Worm (Caenorhabditis elegans) whole organism, L2 larva: ENCODE results near the gene oac-37.

Experiments used
- C34F6.9 ChIP-seq: fragments of 150-350 bp; optimal IDR thresholded peaks from 2 replicates; lab custom pipeline; 2014; ENCODE audit warnings: missing biosample characterization, missing genetic modification characterization
- F13H6.1 ChIP-seq: sonication (generic microtip); optimal IDR thresholded peaks from 2 replicates; lab custom pipeline; 2016; ENCODE audit warnings: missing genetic modification characterization, missing compliant biosample characterization
- R02D3.7 ChIP-seq: fragments of 150-350 bp; optimal IDR thresholded peaks from 2 replicates; lab custom pipeline; 2014; ENCODE audit warnings: missing biosample characterization, missing genetic modification characterization
- Y55F3AM.14 ChIP-seq: fragments of 200-800 bp; sonication (Bioruptor generic); optimal IDR thresholded peaks from 2 replicates; lab custom pipeline; 2018; ENCODE audit warnings: mild to moderate bottlenecking, missing genetic modification characterization, missing compliant biosample characterization
- ZK546.5 ChIP-seq: sonication (generic microtip); optimal IDR thresholded peaks from 2 replicates; lab custom pipeline; 2017; ENCODE audit warnings: missing biosample characterization, missing genetic modification characterization
- aly-2 ChIP-seq: fragments of 150-350 bp; optimal IDR thresholded peaks from 2 replicates; lab custom pipeline; 2014; ENCODE audit warnings: missing biosample characterization, missing genetic modification characterization
- ama-1 ChIP-seq: fragments of 150-350 bp; optimal IDR thresholded peaks from 2 replicates; lab custom pipeline; 2018; ENCODE audit warnings: inconsistent platforms
- blmp-1 ChIP-seq: sonication (generic microtip); optimal IDR thresholded peaks from 2 replicates; lab custom pipeline; 2017; ENCODE audit warnings: missing genetic modification characterization, mild to moderate bottlenecking, missing compliant biosample characterization, antibody characterized with exemption, moderate library complexity; ENCODE audit not compliant: insufficient read depth
- ceh-16 ChIP-seq: fragments of 150-350 bp; optimal IDR thresholded peaks from 2 replicates; lab custom pipeline; 2014; ENCODE audit warnings: missing biosample characterization, missing genetic modification characterization
- ceh-82 ChIP-seq: fragments of 150-350 bp; optimal IDR thresholded peaks from 2 replicates; lab custom pipeline; 2014; ENCODE audit warnings: missing biosample characterization, missing genetic modification characterization
- crh-2 ChIP-seq: sonication (generic microtip); optimal IDR thresholded peaks from 2 replicates; lab custom pipeline; 2017; ENCODE audit warnings: missing biosample characterization, missing genetic modification characterization
- dmd-4 ChIP-seq: sonication (generic microtip); optimal IDR thresholded peaks from 2 replicates; lab custom pipeline; 2017; ENCODE audit warnings: missing biosample characterization, missing genetic modification characterization
- egl-27 ChIP-seq: sonication (generic microtip); optimal IDR thresholded peaks from 3 replicates; lab custom pipeline; 2017; ENCODE audit warnings: missing biosample characterization, missing genetic modification reagents, missing genetic modification characterization
- elt-1 ChIP-seq: fragments of 150-350 bp; optimal IDR thresholded peaks from 2 replicates; lab custom pipeline; 2014; ENCODE audit warnings: missing biosample characterization, missing genetic modification characterization
- elt-3 ChIP-seq: sonication (generic microtip); optimal IDR thresholded peaks from 2 replicates; lab custom pipeline; 2017; ENCODE audit warnings: missing biosample characterization, missing genetic modification characterization
- fos-1 ChIP-seq: fragments of 150-350 bp; optimal IDR thresholded peaks from 2 replicates; lab custom pipeline; 2014; ENCODE audit warnings: missing biosample characterization, missing genetic modification characterization
- gmeb-1 ChIP-seq: fragments of 150-350 bp; optimal IDR thresholded peaks from 2 replicates; lab custom pipeline; 2014; ENCODE audit warnings: missing biosample characterization, missing genetic modification characterization
- lin-11 ChIP-seq: fragments of 150-350 bp; sonication (generic microtip); optimal IDR thresholded peaks from 2 replicates; lab custom pipeline; 2014; ENCODE audit warnings: missing biosample characterization, missing genetic modification characterization, inconsistent platforms, mixed read lengths
- lin-13 ChIP-seq: fragments of 150-350 bp; optimal IDR thresholded peaks from 2 replicates; lab custom pipeline; 2014; ENCODE audit warnings: missing biosample characterization, missing genetic modification reagents, missing genetic modification characterization
- lin-39 ChIP-seq: fragments of 150-350 bp; optimal IDR thresholded peaks from 2 replicates; lab custom pipeline; 2014; ENCODE audit warnings: missing biosample characterization, missing genetic modification reagents, missing genetic modification characterization
- lsy-2 ChIP-seq, 2 experiments: fragments of 150-350 bp in 1 of 2; sonication (generic microtip) in 1 of 2; optimal IDR thresholded peaks; 2 replicates each; lab custom pipeline; 2014 to 2017; ENCODE audit warnings: missing biosample characterization in 2 of 2, missing genetic modification characterization in 2 of 2
- mbf-1 ChIP-seq: sonication (generic microtip); optimal IDR thresholded peaks from 2 replicates; lab custom pipeline; 2017; ENCODE audit warnings: missing biosample characterization, missing genetic modification characterization
- nhr-10 ChIP-seq: sonication (generic microtip); optimal IDR thresholded peaks from 2 replicates; lab custom pipeline; 2017; ENCODE audit warnings: missing biosample characterization, missing genetic modification characterization
- nhr-11 ChIP-seq: fragments of 150-350 bp; optimal IDR thresholded peaks from 2 replicates; lab custom pipeline; 2014; ENCODE audit warnings: missing biosample characterization, missing genetic modification characterization
- nhr-12 ChIP-seq: fragments of 150-350 bp; optimal IDR thresholded peaks from 2 replicates; lab custom pipeline; 2014; ENCODE audit warnings: missing biosample characterization, missing genetic modification characterization
- nhr-129 ChIP-seq: fragments of 150-350 bp; optimal IDR thresholded peaks from 2 replicates; lab custom pipeline; 2014; ENCODE audit warnings: missing biosample characterization, missing genetic modification characterization
- nhr-23 ChIP-seq: fragments of 150-350 bp; optimal IDR thresholded peaks from 2 replicates; lab custom pipeline; 2014; ENCODE audit warnings: missing biosample characterization, missing genetic modification reagents, missing genetic modification characterization
- nhr-237 ChIP-seq: fragments of 150-350 bp; optimal IDR thresholded peaks from 2 replicates; lab custom pipeline; 2014; ENCODE audit warnings: missing biosample characterization, missing genetic modification characterization
- nhr-25 ChIP-seq: fragments of 150-350 bp; sonication (generic microtip); optimal IDR thresholded peaks from 3 replicates; lab custom pipeline; 2014; ENCODE audit warnings: missing biosample characterization, missing genetic modification characterization
- nhr-77 ChIP-seq: fragments of 150-350 bp; optimal IDR thresholded peaks from 2 replicates; lab custom pipeline; 2014; ENCODE audit warnings: missing biosample characterization, missing genetic modification characterization
- peb-1 ChIP-seq: fragments of 150-350 bp; optimal IDR thresholded peaks from 2 replicates; lab custom pipeline; 2014; ENCODE audit warnings: missing biosample characterization, missing genetic modification characterization
- sem-4 ChIP-seq: fragments of 150-350 bp; optimal IDR thresholded peaks from 2 replicates; lab custom pipeline; 2014; ENCODE audit warnings: missing biosample characterization, missing genetic modification reagents, missing genetic modification characterization
- sma-3 ChIP-seq: sonication (generic microtip); optimal IDR thresholded peaks from 2 replicates; lab custom pipeline; 2016; ENCODE audit warnings: missing genetic modification reagents, missing genetic modification characterization, missing compliant biosample characterization
- sma-9 ChIP-seq, 2 experiments: fragments of 150-350 bp in 1 of 2; sonication (generic microtip) in 1 of 2; optimal IDR thresholded peaks; 2 replicates each; lab custom pipeline; 2014 to 2016; ENCODE audit warnings: missing genetic modification characterization in 2 of 2, mild to moderate bottlenecking in 1 of 2, missing biosample characterization in 1 of 2, missing compliant biosample characterization in 1 of 2, missing genetic modification reagents in 1 of 2, moderate library complexity in 1 of 2
- snpc-4 ChIP-seq: fragments of 150-350 bp; optimal IDR thresholded peaks from 2 replicates; lab custom pipeline; 2014; ENCODE audit warnings: missing biosample characterization, missing genetic modification characterization
- unc-39 ChIP-seq: fragments of 150-350 bp; optimal IDR thresholded peaks from 2 replicates; lab custom pipeline; 2014; ENCODE audit warnings: missing biosample characterization, missing genetic modification characterization
- unc-55 ChIP-seq: fragments of 150-350 bp; sonication (generic microtip); optimal IDR thresholded peaks from 3 replicates; lab custom pipeline; 2014; ENCODE audit warnings: missing biosample characterization, missing genetic modification reagents, missing genetic modification characterization
- unc-62 ChIP-seq: fragments of 150-350 bp; optimal IDR thresholded peaks from 2 replicates; lab custom pipeline; 2014; ENCODE audit warnings: missing biosample characterization, missing genetic modification reagents, missing genetic modification characterization
- zag-1 ChIP-seq: fragments of 150-350 bp; optimal IDR thresholded peaks from 2 replicates; lab custom pipeline; 2014; ENCODE audit warnings: missing biosample characterization, missing genetic modification characterization
- ztf-1 ChIP-seq: fragments of 200-800 bp; sonication (Bioruptor generic); conservative IDR thresholded peaks from 2 replicates; pipeline ENCODE4 v1.3.6; 2022; ENCODE audit warnings: missing genetic modification characterization, missing compliant biosample characterization
- ztf-11 ChIP-seq: sonication (generic microtip); optimal IDR thresholded peaks from 2 replicates; lab custom pipeline; 2017; ENCODE audit warnings: missing biosample characterization, missing genetic modification characterization
- ztf-4 ChIP-seq: fragments of 150-350 bp; optimal IDR thresholded peaks from 2 replicates; lab custom pipeline; 2014; ENCODE audit warnings: missing biosample characterization, missing genetic modification characterization

Gene oac-37

DNA sequence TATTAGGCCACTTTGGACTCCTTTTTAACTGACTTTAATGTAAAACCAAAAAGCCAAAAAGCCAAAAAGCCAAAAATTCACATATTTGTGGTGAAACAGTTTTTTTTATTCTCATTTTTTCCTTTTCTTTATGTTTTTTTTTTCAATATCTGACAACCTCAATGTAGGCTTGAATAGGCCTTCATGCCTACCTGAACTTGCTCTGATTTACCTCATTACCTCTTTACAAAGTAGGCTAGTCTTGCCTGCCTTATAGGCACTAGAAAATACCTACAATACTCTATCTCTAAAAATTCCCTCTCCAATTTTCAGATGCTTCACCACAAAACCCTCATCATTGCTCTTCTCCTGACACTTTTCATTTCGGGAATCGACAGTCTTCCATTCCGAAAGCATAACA lies 39.4 kb upstream of the oac-37 start, which contains the start of gene ins-34:
ins-34 (plus strand) TSS at position 301 of the 400 bp plus-strand sequence.
- TF ChIP-seq sma-9 (GFP tag; optimal IDR thresholded peaks at IDR 0.05; lab: Kevin White, UChicago), result no peak
- no peak for TF ChIP-seq sma-9 (tag; optimal IDR thresholded peaks at IDR 0.05; lab: Kevin White, UChicago)
- TF ChIP-seq sem-4 (tag; lab: Kevin White, UChicago), result no peak
- TF ChIP-seq mbf-1, result no peak
- TF ChIP-seq lsy-2 (tag; optimal IDR thresholded peaks at IDR 0.05; lab: Kevin White, UChicago), result no peak
- TF ChIP-seq unc-55 (GFP tag; lab: Kevin White, UChicago), result no peak
- TF ChIP-seq ZK546.5, result no peak
- TF ChIP-seq zag-1 (tag; lab: Kevin White, UChicago), result no peak
- TF ChIP-seq blmp-1 (tag; lab: Kevin White, UChicago), result no peak
- no peak for TF ChIP-seq aly-2 (tag; lab: Kevin White, UChicago)
- no peak for TF ChIP-seq sma-3 (GFP tag; lab: Kevin White, UChicago)
- no peak for TF ChIP-seq R02D3.7 (tag; lab: Kevin White, UChicago)
- TF ChIP-seq egl-27 (tag; lab: Kevin White, UChicago), result no peak
- no peak for TF ChIP-seq ceh-82
- no peak for TF ChIP-seq nhr-10 (tag; lab: Kevin White, UChicago)
- TF ChIP-seq nhr-129, result no peak
- TF ChIP-seq unc-39, result no peak
- TF ChIP-seq ama-1 (lab: Kevin White, UChicago), result no peak
- TF ChIP-seq nhr-25 (tag; lab: Kevin White, UChicago), result no peak
- TF ChIP-seq nhr-12 (tag; lab: Kevin White, UChicago), result no peak
- no peak for TF ChIP-seq nhr-23

ce11 chrIV:14107647-14108046 lies 38.0 kb upstream of the oac-37 start:
- TF ChIP-seq nhr-12 (tag; lab: Kevin White, UChicago) (no peak), ztf-11 (tag; lab: Kevin White, UChicago) (no peak), sma-9 (GFP tag; optimal IDR thresholded peaks at IDR 0.05; lab: Kevin White, UChicago) (no peak), sma-9 (tag; optimal IDR thresholded peaks at IDR 0.05; lab: Kevin White, UChicago) (no peak), snpc-4 (tag; lab: Kevin White, UChicago) (no peak), fos-1 (tag; lab: Kevin White, UChicago) (no peak), crh-2 (tag; lab: Kevin White, UChicago) (no peak), lin-11 (tag; lab: Kevin White, UChicago) (no peak), nhr-77 (tag; lab: Kevin White, UChicago) (no peak), unc-62 (GFP tag; lab: Kevin White, UChicago) (no peak), unc-55 (GFP tag; lab: Kevin White, UChicago) (no peak), ZK546.5 (no peak), nhr-237 (tag; lab: Kevin White, UChicago) (no peak), C34F6.9 (no peak), lin-13 (no peak), Y55F3AM.14 (GFP tag; lab: Kevin White, UChicago) (no peak), blmp-1 (tag; lab: Kevin White, UChicago) (no peak), gmeb-1 (tag; lab: Kevin White, UChicago) (no peak), ztf-1 (GFP tag; lab: Robert Waterston, UW) (no peak), nhr-23 (no peak), ceh-82 (no peak)
- TF ChIP-seq, all 48 proteins: peak for 0

- no peak for TF ChIP-seq unc-39
- TF ChIP-seq lin-39 (tag; lab: Kevin White, UChicago), result no peak
- TF ChIP-seq nhr-11, result no peak
- TF ChIP-seq ztf-4 (tag; lab: Kevin White, UChicago), result no peak
- TF ChIP-seq nhr-77 (tag; lab: Kevin White, UChicago), result no peak
- no peak for TF ChIP-seq nhr-237 (tag; lab: Kevin White, UChicago)
Measured at ce11 chrIV:14113621-14114020, 32.1 kb upstream of the oac-37 start.

DNA sequence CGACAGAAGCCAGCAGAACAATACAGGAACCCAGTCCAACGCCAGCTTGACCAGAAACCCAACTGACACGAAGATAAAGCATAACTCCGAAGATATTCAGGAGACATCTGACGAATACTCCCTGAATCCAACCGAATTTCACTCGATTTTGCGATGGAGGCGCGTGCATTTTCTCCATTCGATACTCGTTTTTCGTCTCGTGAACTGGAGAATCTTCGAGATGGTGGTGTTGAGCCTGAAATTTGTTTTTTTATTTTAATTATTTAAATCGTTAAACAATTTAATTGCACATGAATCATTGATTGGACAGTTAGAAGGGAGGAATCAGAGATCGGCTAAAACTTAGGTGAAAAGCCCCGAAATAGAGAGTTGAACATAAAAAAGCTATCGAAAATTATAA lies 31.3 kb upstream of the oac-37 start:
- TF ChIP-seq peb-1 (tag; lab: Kevin White, UChicago), result no peak
- TF ChIP-seq ceh-16, result no peak
- no peak for TF ChIP-seq unc-62 (GFP tag; lab: Kevin White, UChicago)
- no peak for TF ChIP-seq dmd-4 (tag; lab: Kevin White, UChicago)
- TF ChIP-seq aly-2 (tag; lab: Kevin White, UChicago), result no peak
- no peak for TF ChIP-seq F13H6.1 (tag; lab: Kevin White, UChicago)
- TF ChIP-seq lin-11 (tag; lab: Kevin White, UChicago), result no peak
- no peak for TF ChIP-seq elt-3
- TF ChIP-seq elt-1, result no peak
- TF ChIP-seq sma-3 (GFP tag; lab: Kevin White, UChicago), result no peak
- TF ChIP-seq nhr-77 (tag; lab: Kevin White, UChicago), result no peak
- TF ChIP-seq mbf-1, result no peak
